Worm (Caenorhabditis elegans) whole organism, L4 larva: Measurements from ENCODE around the gene ins-2.

Source experiments
- R02D3.7 ChIP-seq: fragments of 150-350 bp; sonication (generic microtip); optimal IDR thresholded peaks from 3 replicates; lab custom pipeline; 2014; ENCODE audit warnings: missing biosample characterization, missing genetic modification characterization
- Y5F2A.4 ChIP-seq: fragments of 200-800 bp; sonication (Bioruptor generic); optimal IDR thresholded peaks from 2 replicates; lab custom pipeline; 2018; ENCODE audit warnings: mild to moderate bottlenecking, missing genetic modification characterization, missing compliant biosample characterization
- aly-2 ChIP-seq: sonication (generic microtip); optimal IDR thresholded peaks from 2 replicates; lab custom pipeline; 2018; ENCODE audit warnings: missing biosample characterization, missing genetic modification characterization
- ama-1 ChIP-seq: fragments of 150-350 bp; optimal IDR thresholded peaks from 2 replicates; lab custom pipeline; 2014; ENCODE audit warnings: inconsistent platforms, mixed read lengths
- ceh-62 ChIP-seq: sonication (generic microtip); optimal IDR thresholded peaks from 2 replicates; lab custom pipeline; 2017; ENCODE audit warnings: missing biosample characterization, missing genetic modification characterization
- dpl-1 ChIP-seq: fragments of 150-350 bp; optimal IDR thresholded peaks from 2 replicates; lab custom pipeline; 2014; ENCODE audit warnings: missing biosample characterization, missing genetic modification reagents, missing genetic modification characterization
- fos-1 ChIP-seq: fragments of 150-350 bp; optimal IDR thresholded peaks from 2 replicates; lab custom pipeline; 2014; ENCODE audit warnings: missing biosample characterization, missing genetic modification characterization
- mep-1 ChIP-seq: fragments of 150-350 bp; sonication (generic microtip); optimal IDR thresholded peaks from 3 replicates; lab custom pipeline; 2014; ENCODE audit warnings: missing biosample characterization, missing genetic modification characterization
- saeg-2 ChIP-seq: fragments of 200-800 bp; sonication (Bioruptor generic); IDR thresholded peaks from 2 replicates; pipeline ENCODE4 v1.3.6; 2022; ENCODE audit warnings: missing genetic modification reagents, missing genetic modification characterization, missing compliant biosample characterization
- sdz-12 ChIP-seq: fragments of 200-800 bp; sonication (Bioruptor generic); optimal IDR thresholded peaks from 2 replicates; lab custom pipeline; 2018; ENCODE audit warnings: mild to moderate bottlenecking, missing genetic modification characterization, missing compliant biosample characterization
- unc-130 ChIP-seq: sonication (generic microtip); optimal IDR thresholded peaks from 2 replicates; lab custom pipeline; 2016; ENCODE audit warnings: missing genetic modification reagents, missing genetic modification characterization, missing compliant biosample characterization
- zag-1 ChIP-seq: fragments of 150-350 bp; optimal IDR thresholded peaks from 2 replicates; lab custom pipeline; 2014; ENCODE audit warnings: missing biosample characterization, missing genetic modification characterization

- no peak for TF ChIP-seq zag-1
- TF ChIP-seq ama-1 (lab: Kevin White, UChicago) = no peak
- no peak for TF ChIP-seq Y5F2A.4 (GFP tag; lab: Kevin White, UChicago)
- TF ChIP-seq dpl-1 (GFP tag; lab: Kevin White, UChicago) = no peak
- TF ChIP-seq saeg-2 (GFP tag; lab: Robert Waterston, UW) = no peak
- TF ChIP-seq sdz-12 (GFP tag; lab: Kevin White, UChicago) = no peak
- no peak for TF ChIP-seq R02D3.7
- no peak for TF ChIP-seq unc-130 (GFP tag; lab: Kevin White, UChicago)
- TF ChIP-seq fos-1 (tag; lab: Kevin White, UChicago) = no peak
- TF ChIP-seq mep-1 (tag; lab: Kevin White, UChicago) = peak; percentile 33
- no peak for TF ChIP-seq ceh-62
- TF ChIP-seq aly-2 = no peak
Measured at ce11 chrII:5952214-5952613, 36.1 kb upstream of the ins-2 start.
